Fruit fly (Drosophila melanogaster) whole organism, embryonic: ENCODE results near the gene CG43221.

Experiments used
- CG10267 ChIP-seq: fragments of 200-800 bp; sonication (Bioruptor generic); optimal IDR thresholded peaks from 2 replicates; lab custom pipeline; 2018; ENCODE audit warnings: missing biosample characterization, mild to moderate bottlenecking, missing genetic modification characterization, moderate library complexity
- CG11695 ChIP-seq: fragments of 200-800 bp; sonication (Bioruptor generic); IDR thresholded peaks from 3 replicates; pipeline ENCODE4 v1.3.6; 2022; ENCODE audit warnings: missing biosample characterization, missing genetic modification characterization
- CG14710 ChIP-seq: fragments of 200-800 bp; sonication (Bioruptor generic); optimal IDR thresholded peaks from 3 replicates; lab custom pipeline; 2019; ENCODE audit warnings: missing biosample characterization, mild to moderate bottlenecking, missing genetic modification characterization, moderate library complexity
- CG15269 ChIP-seq: fragments of 200-800 bp; sonication (Bioruptor generic); optimal IDR thresholded peaks from 2 replicates; lab custom pipeline; 2018; ENCODE audit warnings: missing biosample characterization, mild to moderate bottlenecking, missing genetic modification characterization, moderate library complexity
- CG16813 ChIP-seq: fragments of 200-800 bp; sonication (Bioruptor generic); IDR thresholded peaks from 3 replicates; pipeline ENCODE4 v1.3.6; 2022; ENCODE audit warnings: missing biosample characterization, missing genetic modification characterization; ENCODE audit not compliant: partially characterized antibody
- CG17359 ChIP-seq: fragments of 200-800 bp; sonication (Bioruptor generic); optimal IDR thresholded peaks from 3 replicates; lab custom pipeline; 2018; ENCODE audit warnings: missing biosample characterization, mild to moderate bottlenecking, missing genetic modification characterization, moderate library complexity
- CG17385 ChIP-seq: fragments of 200-800 bp; sonication (Bioruptor generic); optimal IDR thresholded peaks from 3 replicates; lab custom pipeline; 2018; ENCODE audit warnings: missing biosample characterization, mild to moderate bottlenecking, missing genetic modification characterization
- CG4360 ChIP-seq: fragments of 200-800 bp; sonication (Bioruptor generic); IDR thresholded peaks from 2 replicates; pipeline ENCODE4 v1.3.6; 2022; ENCODE audit warnings: missing biosample characterization, missing genetic modification characterization
- CG4424 ChIP-seq: fragments of 200-800 bp; sonication (Bioruptor generic); optimal IDR thresholded peaks from 3 replicates; lab custom pipeline; 2016; ENCODE audit warnings: missing biosample characterization, missing genetic modification characterization
- CG4617 ChIP-seq: fragments of 200-800 bp; sonication (Bioruptor generic); optimal IDR thresholded peaks from 3 replicates; lab custom pipeline; 2016; ENCODE audit warnings: missing biosample characterization, missing genetic modification characterization, borderline replicate concordance
- CG6683 ChIP-seq: fragments of 200-800 bp; sonication (Bioruptor generic); optimal IDR thresholded peaks from 2 replicates; lab custom pipeline; 2017; ENCODE audit warnings: missing biosample characterization, mild to moderate bottlenecking, missing genetic modification characterization, missing genetic modification reagents
- Gug ChIP-seq: fragments of 200-800 bp; sonication (Bioruptor generic); IDR thresholded peaks from 4 replicates; pipeline ENCODE4 v1.3.6; 2022; ENCODE audit warnings: missing biosample characterization, missing genetic modification characterization
- HLH4C ChIP-seq: fragments of 200-800 bp; sonication (Bioruptor generic); IDR thresholded peaks from 3 replicates; pipeline ENCODE4 v1.3.6; 2022; ENCODE audit warnings: missing biosample characterization, missing genetic modification characterization; ENCODE audit not compliant: partially characterized antibody
- Hey ChIP-seq: fragments of 200-800 bp; sonication (Bioruptor generic); optimal IDR thresholded peaks from 3 replicates; lab custom pipeline; 2018; ENCODE audit warnings: missing biosample characterization, mild to moderate bottlenecking, missing genetic modification characterization
- Hr3 ChIP-seq: fragments of 200-800 bp; sonication (Bioruptor generic); optimal IDR thresholded peaks from 3 replicates; lab custom pipeline; 2016; ENCODE audit warnings: missing biosample characterization, missing genetic modification characterization
- Mad ChIP-seq: fragments of 200-800 bp; sonication (Bioruptor generic); optimal IDR thresholded peaks from 2 replicates; lab custom pipeline; 2016; ENCODE audit warnings: missing biosample characterization, missing genetic modification characterization
- Med ChIP-seq: fragments of 200-800 bp; sonication (Bioruptor generic); peaks from one replicate; lab custom pipeline; 2016; ENCODE audit warnings: missing biosample characterization, missing genetic modification characterization, mild to moderate bottlenecking, inconsistent platforms, moderate library complexity
- Sox100B ChIP-seq: fragments of 200-800 bp; sonication (Bioruptor generic); optimal IDR thresholded peaks from 3 replicates; lab custom pipeline; 2018; ENCODE audit warnings: missing biosample characterization, mild to moderate bottlenecking, missing genetic modification characterization
- Spps ChIP-seq: fragments of 200-800 bp; sonication (Bioruptor generic); optimal IDR thresholded peaks from 2 replicates; lab custom pipeline; 2018; ENCODE audit warnings: missing biosample characterization, mild to moderate bottlenecking, missing genetic modification characterization
- Tbp ChIP-seq: fragments of >200 bp; optimal IDR thresholded peaks from 2 replicates; lab custom pipeline; 2018; ENCODE audit warnings: missing biosample characterization, missing genetic modification characterization
- amos ChIP-seq: fragments of 200-800 bp; sonication (Bioruptor generic); IDR thresholded peaks from 2 replicates; pipeline ENCODE4 v1.3.6; 2022; ENCODE audit warnings: missing biosample characterization, missing genetic modification characterization; ENCODE audit not compliant: partially characterized antibody
- ase ChIP-seq: fragments of 200-800 bp; sonication (Bioruptor generic); IDR thresholded peaks from 3 replicates; pipeline ENCODE4 v1.3.6; 2022; ENCODE audit warnings: missing biosample characterization, missing genetic modification characterization
- bab2 ChIP-seq: fragments of 200-800 bp; sonication (Bioruptor generic); optimal IDR thresholded peaks from 2 replicates; lab custom pipeline; 2016; ENCODE audit warnings: missing biosample characterization, missing genetic modification characterization
- cwo ChIP-seq: fragments of 200-800 bp; sonication (Bioruptor generic); optimal IDR thresholded peaks from 3 replicates; lab custom pipeline; 2017; ENCODE audit warnings: missing biosample characterization, missing genetic modification characterization, mild to moderate bottlenecking, moderate library complexity, missing genetic modification reagents
- dan ChIP-seq: fragments of 200-800 bp; sonication (Bioruptor generic); IDR thresholded peaks from 2 replicates; pipeline ENCODE4 v1.3.6; 2022; ENCODE audit warnings: missing biosample characterization, missing genetic modification characterization
- danr ChIP-seq: fragments of 200-800 bp; sonication (Bioruptor generic); IDR thresholded peaks from 2 replicates; pipeline ENCODE4 v1.3.6; 2022; ENCODE audit warnings: missing biosample characterization, missing genetic modification characterization
- dpn ChIP-seq, 2 experiments: fragments of 200-800 bp; sonication (Bioruptor generic); optimal IDR thresholded peaks; 3 replicates each; lab custom pipeline; 2016; ENCODE audit warnings: missing biosample characterization in 2 of 2, missing genetic modification characterization in 2 of 2
- gcm2 ChIP-seq: fragments of 200-800 bp; sonication (Bioruptor generic); optimal IDR thresholded peaks from 2 replicates; lab custom pipeline; 2016; ENCODE audit warnings: missing biosample characterization, missing genetic modification characterization
- kay ChIP-seq: fragments of 200-800 bp; sonication (Bioruptor generic); optimal IDR thresholded peaks from 2 replicates; lab custom pipeline; 2016; ENCODE audit warnings: missing biosample characterization, missing genetic modification characterization
- mam ChIP-seq: fragments of 200-800 bp; sonication (Bioruptor generic); optimal IDR thresholded peaks from 3 replicates; lab custom pipeline; 2016; ENCODE audit warnings: missing biosample characterization, missing genetic modification characterization
- nerfin-1 ChIP-seq: fragments of 200-800 bp; sonication (Bioruptor generic); optimal IDR thresholded peaks from 3 replicates; lab custom pipeline; 2019; ENCODE audit warnings: missing biosample characterization, mild to moderate bottlenecking, missing genetic modification characterization, moderate library complexity
- pb ChIP-seq: fragments of 200-800 bp; sonication (Bioruptor generic); optimal IDR thresholded peaks from 3 replicates; lab custom pipeline; 2016; ENCODE audit warnings: missing biosample characterization, missing genetic modification characterization
- run ChIP-seq: fragments of 200-800 bp; sonication (Bioruptor generic); optimal IDR thresholded peaks from 3 replicates; lab custom pipeline; 2018; ENCODE audit warnings: missing biosample characterization, mild to moderate bottlenecking, missing genetic modification characterization
- sens ChIP-seq: fragments of 200-800 bp; sonication (Bioruptor generic); peaks from one replicate; lab custom pipeline; 2016; ENCODE audit warnings: missing biosample characterization, missing genetic modification characterization
- slp2 ChIP-seq: fragments of 200-800 bp; sonication (Bioruptor generic); optimal IDR thresholded peaks from 2 replicates; lab custom pipeline; 2016; ENCODE audit warnings: missing biosample characterization, missing genetic modification characterization
- ssp ChIP-seq: fragments of 200-800 bp; sonication (Bioruptor generic); IDR thresholded peaks from 2 replicates; pipeline ENCODE4 v1.3.6; 2022; ENCODE audit warnings: missing biosample characterization, missing genetic modification characterization
- stwl ChIP-seq: fragments of 200-800 bp; sonication (Bioruptor generic); optimal IDR thresholded peaks from 3 replicates; lab custom pipeline; 2018; ENCODE audit warnings: missing biosample characterization, mild to moderate bottlenecking, missing genetic modification characterization, moderate library complexity

Gene CG43221

DNA sequence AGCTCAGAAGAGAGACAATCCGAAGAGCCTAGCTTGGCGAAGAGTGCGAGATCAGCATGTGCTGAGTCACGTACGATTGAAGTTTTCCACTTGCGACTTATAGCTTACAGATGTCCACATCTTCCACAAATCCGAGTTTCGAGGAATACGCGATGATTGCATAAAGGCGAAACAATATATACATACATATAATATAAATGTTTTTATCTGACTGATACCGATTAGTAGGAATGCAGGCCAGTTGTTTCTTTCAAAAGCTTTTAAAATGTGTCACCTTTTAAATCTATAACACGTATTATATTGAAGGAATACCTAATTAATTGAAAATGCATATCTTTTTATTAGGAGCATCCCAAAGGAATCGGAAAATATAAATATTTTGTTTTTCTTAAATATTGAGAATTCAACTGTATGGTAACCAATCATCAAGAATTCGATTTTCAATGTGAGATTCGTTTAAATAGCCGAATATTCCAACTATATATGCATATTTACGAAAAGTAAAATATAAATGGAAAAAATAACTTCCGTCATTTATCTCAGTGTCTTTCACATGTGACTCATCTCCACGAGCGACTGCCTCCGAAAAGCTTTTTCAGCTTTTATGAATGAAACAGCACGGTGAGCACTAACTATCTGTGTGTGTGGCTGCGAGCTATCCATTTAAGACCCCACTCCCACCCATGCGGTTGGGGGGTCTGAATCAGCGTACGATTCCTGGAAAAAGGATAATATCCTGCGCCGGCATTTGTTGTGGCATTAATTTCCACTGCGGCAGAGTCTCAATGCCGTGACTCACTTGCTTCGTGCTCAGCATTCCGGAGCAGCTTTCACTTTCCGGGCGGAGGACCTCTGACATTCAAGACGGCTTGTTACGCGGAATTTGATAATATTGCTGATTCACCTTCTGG lies 34.8 kb upstream of the CG43221 start (continued):
- TF ChIP-seq run: peak; percentile 49
- TF ChIP-seq Med (GFP tag; lab: Kevin White, UChicago): peak; percentile 88
- TF ChIP-seq mam: peak; percentile 33
- TF ChIP-seq CG15269 (tag; lab: Kevin White, UChicago): peak; percentile 75
- peak; percentile 2 for TF ChIP-seq gcm2
- no peak for TF ChIP-seq CG16813 (GFP tag; lab: Robert Waterston, UW)
- TF ChIP-seq bab2 (GFP tag; lab: Kevin White, UChicago): peak; percentile 40
- peak; percentile 35 for TF ChIP-seq CG10267 (tag; lab: Kevin White, UChicago)
- TF ChIP-seq Sox100B: peak; percentile 77
- TF ChIP-seq, all 482 proteins: peak for 204

DNA sequence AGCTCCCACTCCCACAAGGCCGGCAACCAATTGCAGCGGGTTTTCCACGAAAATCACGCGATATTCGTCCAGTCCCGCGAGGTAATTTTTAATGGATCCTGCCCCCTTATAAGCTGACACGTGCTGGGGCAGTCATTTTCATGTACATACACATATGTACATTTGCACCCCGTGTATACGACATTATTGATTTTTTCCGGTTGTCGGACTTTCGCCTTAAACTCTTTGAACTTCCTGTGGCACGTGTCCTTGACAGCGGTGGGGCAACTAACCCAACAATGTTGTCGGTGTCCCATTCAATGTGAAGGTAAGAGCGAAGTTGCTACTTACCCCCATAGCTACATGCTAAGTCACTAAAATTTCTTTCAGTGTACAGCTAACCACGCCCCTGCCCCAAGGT lies 33.5 kb upstream of the CG43221 start:
- TF ChIP-seq CG17359 (tag; lab: Kevin White, UChicago) (no peak), CG4617 (GFP tag; lab: Kevin White, UChicago) (no peak), cwo (GFP tag; lab: Kevin White, UChicago) (peak; percentile 38), sens (GFP tag; lab: Kevin White, UChicago) (peak; percentile 50), Hey (tag; lab: Kevin White, UChicago) (peak; percentile 92), Spps (no peak)

- TF ChIP-seq CG6683 (GFP tag; lab: Kevin White, UChicago) (no peak), stwl (no peak), CG4360 (no peak), pb (GFP tag; lab: Kevin White, UChicago) (no peak), HLH4C (GFP tag; lab: Robert Waterston, UW) (no peak), danr (no peak), ase (GFP tag; lab: Robert Waterston, UW) (no peak), dan (GFP tag; lab: Robert Waterston, UW) (no peak), CG11695 (GFP tag; lab: Robert Waterston, UW) (no peak), CG4424 (GFP tag; lab: Kevin White, UChicago) (no peak), CG14710 (tag; lab: Kevin White, UChicago) (no peak), Gug (GFP tag; lab: Robert Waterston, UW) (no peak), slp2 (GFP tag; lab: Kevin White, UChicago) (no peak), Tbp (GFP tag; lab: Kevin White, UChicago) (no peak), kay (no peak), CG17385 (GFP tag; lab: Kevin White, UChicago) (no peak), ssp (no peak)
These were observed 32.9 kb upstream of the CG43221 start, which contains the start of gene CG5050 for dm6 chr2L:17452624-17453023. Gene CG5050, plus strand, starts transcription at chr2L:17452924.

- TF ChIP-seq Hr3 (GFP tag; lab: Kevin White, UChicago): no peak
- no peak for TF ChIP-seq amos (GFP tag; lab: Robert Waterston, UW)
- no peak for TF ChIP-seq nerfin-1 (tag; lab: Kevin White, UChicago)
- no peak for TF ChIP-seq dpn (GFP tag; optimal IDR thresholded peaks at IDR 0.05; lab: Kevin White, UChicago)
- no peak for TF ChIP-seq Mad (GFP tag; lab: Kevin White, UChicago)
These were observed 29.7 kb upstream of the CG43221 start, which contains the start of gene SPH93 for dm6 chr2L:17455823-17456222. Gene SPH93, minus strand, starts transcription at chr2L:17455923.
